Worm (Caenorhabditis elegans) whole organism, L3 larva: Measurements from ENCODE around the gene eak-4.

Experiments
- ZK546.5 ChIP-seq: sonication (generic microtip); optimal IDR thresholded peaks from 2 replicates; lab custom pipeline; 2017; ENCODE audit warnings: missing biosample characterization, missing genetic modification characterization
- ceh-82 ChIP-seq: fragments of 150-350 bp; optimal IDR thresholded peaks from 2 replicates; lab custom pipeline; 2014; ENCODE audit warnings: missing biosample characterization, missing genetic modification characterization
- ceh-9 ChIP-seq: sonication (generic microtip); optimal IDR thresholded peaks from 2 replicates; lab custom pipeline; 2018; ENCODE audit warnings: missing biosample characterization, missing genetic modification characterization
- daf-12 ChIP-seq: fragments of 150-350 bp; optimal IDR thresholded peaks from 2 replicates; lab custom pipeline; 2014; ENCODE audit warnings: missing biosample characterization, missing genetic modification reagents, missing genetic modification characterization
- elt-1 ChIP-seq: fragments of 150-350 bp; optimal IDR thresholded peaks from 2 replicates; lab custom pipeline; 2014; ENCODE audit warnings: missing biosample characterization, missing genetic modification characterization
- fkh-2 ChIP-seq: fragments of 150-350 bp; optimal IDR thresholded peaks from 2 replicates; lab custom pipeline; 2014; ENCODE audit warnings: missing biosample characterization, missing genetic modification reagents, missing genetic modification characterization
- nhr-11 ChIP-seq: fragments of 150-350 bp; optimal IDR thresholded peaks from 2 replicates; lab custom pipeline; 2014; ENCODE audit warnings: missing biosample characterization, missing genetic modification characterization
- nhr-12 ChIP-seq: fragments of 150-350 bp; optimal IDR thresholded peaks from 2 replicates; lab custom pipeline; 2014; ENCODE audit warnings: missing biosample characterization, missing genetic modification characterization
- nhr-25 ChIP-seq: sonication (generic microtip); optimal IDR thresholded peaks from 2 replicates; lab custom pipeline; 2017; ENCODE audit warnings: missing biosample characterization, missing genetic modification characterization
- nhr-28 ChIP-seq: fragments of 150-350 bp; optimal IDR thresholded peaks from 2 replicates; lab custom pipeline; 2014; ENCODE audit warnings: missing biosample characterization, missing genetic modification characterization
- pha-4 ChIP-seq: fragments of 150-350 bp; optimal IDR thresholded peaks from 2 replicates; lab custom pipeline; 2014; ENCODE audit warnings: missing biosample characterization, missing genetic modification reagents, missing genetic modification characterization
- unc-62 ChIP-seq: fragments of 150-350 bp; sonication (generic microtip); optimal IDR thresholded peaks from 4 replicates; lab custom pipeline; 2014; ENCODE audit warnings: missing biosample characterization, missing genetic modification reagents, missing genetic modification characterization
- ztf-11 ChIP-seq: fragments of 150-350 bp; optimal IDR thresholded peaks from 2 replicates; lab custom pipeline; 2014; ENCODE audit warnings: missing biosample characterization, missing genetic modification characterization

DNA sequence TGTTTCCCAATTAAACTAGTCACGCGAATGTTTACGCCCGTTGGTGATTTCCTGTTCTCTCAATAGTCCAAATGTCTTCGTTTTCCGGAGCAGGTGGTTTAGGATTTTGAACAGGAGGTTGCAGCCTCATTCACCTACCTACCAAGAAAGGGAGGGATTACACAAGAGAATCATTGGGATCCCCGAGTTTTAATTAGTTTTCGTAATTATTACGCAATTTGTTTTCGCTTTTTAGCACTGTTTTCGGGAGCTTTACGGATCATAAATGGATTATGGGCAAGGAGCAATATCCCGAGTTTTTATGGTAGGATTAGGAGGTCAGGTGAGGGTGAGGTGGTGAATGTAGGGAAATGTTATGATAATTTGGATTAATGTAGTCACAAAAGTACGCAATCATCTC lies 20.6 kb upstream of the eak-4 start:
- TF ChIP-seq nhr-11 (no peak), ztf-11 (no peak), nhr-12 (tag; lab: Kevin White, UChicago) (no peak), daf-12 (tag; lab: Kevin White, UChicago) (no peak), ceh-82 (tag; lab: Kevin White, UChicago) (no peak), unc-62 (GFP tag; lab: Kevin White, UChicago) (no peak), elt-1 (tag; lab: Kevin White, UChicago) (no peak), nhr-28 (tag; lab: Kevin White, UChicago) (no peak), pha-4 (tag; lab: Kevin White, UChicago) (no peak), nhr-25 (tag; lab: Kevin White, UChicago) (no peak), ceh-9 (tag; lab: Kevin White, UChicago) (no peak), fkh-2 (no peak), ZK546.5 (no peak)
